Fruit fly (Drosophila melanogaster) whole organism, wandering third instar larva: ENCODE results near the gene Lsp1beta.

Experiments
- Abd-B ChIP-seq: fragments of >200 bp; optimal IDR thresholded peaks from 2 replicates; lab custom pipeline; 2017; ENCODE audit warnings: missing biosample characterization, missing genetic modification characterization
- CG32264 ChIP-seq: fragments of 200-800 bp; sonication (Bioruptor generic); optimal IDR thresholded peaks from 2 replicates; lab custom pipeline; 2016; ENCODE audit warnings: missing biosample characterization, missing genetic modification characterization
- CG9705 ChIP-seq: fragments of 200-800 bp; sonication (Bioruptor generic); optimal IDR thresholded peaks from 2 replicates; lab custom pipeline; 2018; ENCODE audit warnings: missing biosample characterization, mild to moderate bottlenecking, missing genetic modification characterization
- CrebA ChIP-seq: fragments of 200-800 bp; sonication (Bioruptor generic); optimal IDR thresholded peaks from 2 replicates; lab custom pipeline; 2016; ENCODE audit warnings: missing biosample characterization, mild to moderate bottlenecking, missing genetic modification characterization, borderline replicate concordance
- Dfd ChIP-seq: fragments of >200 bp; optimal IDR thresholded peaks from 2 replicates; lab custom pipeline; 2017; ENCODE audit warnings: missing biosample characterization, missing genetic modification characterization
- Dif ChIP-seq: fragments of 200-275, 200-300 bp; sonication (Bioruptor generic); optimal IDR thresholded peaks from 2 replicates; lab custom pipeline; 2018; ENCODE audit warnings: missing biosample characterization, missing genetic modification characterization; ENCODE audit not compliant: partially characterized antibody
- GATAd ChIP-seq: sonication (Bioruptor generic); optimal IDR thresholded peaks from 2 replicates; lab custom pipeline; 2016; ENCODE audit warnings: missing biosample characterization, missing genetic modification characterization
- HLH106 ChIP-seq: fragments of 200-800 bp; optimal IDR thresholded peaks from 3 replicates; lab custom pipeline; 2019; ENCODE audit warnings: missing biosample characterization, mild to moderate bottlenecking, missing genetic modification characterization, moderate library complexity
- Hnf4 ChIP-seq: fragments of 200-800 bp; sonication (Bioruptor generic); optimal IDR thresholded peaks from 2 replicates; lab custom pipeline; 2016; ENCODE audit warnings: missing biosample characterization, mild to moderate bottlenecking, missing genetic modification characterization
- Hr78 ChIP-seq: fragments of >200 bp; optimal IDR thresholded peaks from 2 replicates; lab custom pipeline; 2017; ENCODE audit warnings: missing biosample characterization, missing genetic modification characterization
- Hr83 ChIP-seq: fragments of 200-300 bp; sonication (Bioruptor generic); optimal IDR thresholded peaks from 2 replicates; lab custom pipeline; 2016; ENCODE audit warnings: missing biosample characterization, mild to moderate bottlenecking, missing genetic modification characterization, moderate library complexity; ENCODE audit not compliant: poor library complexity, severe bottlenecking
- Jra ChIP-seq: sonication (Bioruptor generic); optimal IDR thresholded peaks from 2 replicates; lab custom pipeline; 2016; ENCODE audit warnings: missing biosample characterization, missing genetic modification characterization
- Mio ChIP-seq: sonication (Bioruptor generic); optimal IDR thresholded peaks from 2 replicates; lab custom pipeline; 2016; ENCODE audit warnings: missing biosample characterization, missing genetic modification characterization
- Myc ChIP-seq: fragments of >200 bp; optimal IDR thresholded peaks from 2 replicates; lab custom pipeline; 2017
- N ChIP-seq: fragments of >200 bp; optimal IDR thresholded peaks from 2 replicates; lab custom pipeline; 2018; ENCODE audit warnings: missing biosample characterization, missing external identifiers, missing genetic modification characterization
- OdsH ChIP-seq: fragments of 200-800 bp; sonication (Bioruptor generic); optimal IDR thresholded peaks from 2 replicates; lab custom pipeline; 2016; ENCODE audit warnings: missing biosample characterization, mild to moderate bottlenecking, missing genetic modification characterization
- Rel ChIP-seq, 2 experiments: fragments of 200-800 bp; sonication (Bioruptor generic) in 1 of 2; optimal IDR thresholded peaks; 2 replicates in 1 of 2; 3 replicates in 1 of 2; lab custom pipeline; 2016 to 2019; ENCODE audit warnings: mild to moderate bottlenecking in 2 of 2, missing biosample characterization in 2 of 2, missing genetic modification characterization in 2 of 2, moderate library complexity in 1 of 2
- Sp1 ChIP-seq: fragments of 200-800 bp; sonication (Bioruptor generic); optimal IDR thresholded peaks from 3 replicates; lab custom pipeline; 2019; ENCODE audit warnings: missing biosample characterization, mild to moderate bottlenecking, missing genetic modification characterization, moderate library complexity
- Vsx2 ChIP-seq: fragments of 200-300, 225-300 bp; sonication (Bioruptor generic); optimal IDR thresholded peaks from 2 replicates; lab custom pipeline; 2018; ENCODE audit warnings: missing biosample characterization, missing genetic modification characterization; ENCODE audit not compliant: partially characterized antibody
- br ChIP-seq: fragments of 200-800 bp; sonication (Bioruptor generic); optimal IDR thresholded peaks from 2 replicates; lab custom pipeline; 2016; ENCODE audit warnings: missing biosample characterization, missing genetic modification characterization
- brk ChIP-seq: fragments of 200-800 bp; sonication (Bioruptor generic); optimal IDR thresholded peaks from 2 replicates; lab custom pipeline; 2016; ENCODE audit warnings: missing biosample characterization, mild to moderate bottlenecking, missing genetic modification characterization
- dl ChIP-seq, 2 experiments: fragments of 175-275, 200-275 bp in 1 of 2; fragments of 200-275 bp in 1 of 2; sonication (Bioruptor generic); optimal IDR thresholded peaks; lab custom pipeline; 2018; ENCODE audit warnings: mild to moderate bottlenecking in 2 of 2, missing biosample characterization in 2 of 2, missing genetic modification characterization in 2 of 2, moderate library complexity in 2 of 2; ENCODE audit not compliant: partially characterized antibody in 2 of 2, insufficient read depth in 1 of 2
- dmrt93B ChIP-seq: fragments of 200-800 bp; sonication (Bioruptor generic); optimal IDR thresholded peaks from 2 replicates; lab custom pipeline; 2018; ENCODE audit warnings: missing biosample characterization, mild to moderate bottlenecking, missing genetic modification characterization
- dsf ChIP-seq: sonication (Bioruptor generic); optimal IDR thresholded peaks from 2 replicates; lab custom pipeline; 2016; ENCODE audit warnings: missing biosample characterization, missing genetic modification characterization, borderline replicate concordance
- ey ChIP-seq: fragments of 200-800 bp; sonication (Bioruptor generic); optimal IDR thresholded peaks from 2 replicates; lab custom pipeline; 2016; ENCODE audit warnings: missing biosample characterization, missing genetic modification characterization
- foxo ChIP-seq, 2 experiments: fragments of 200-800 bp; sonication (Bioruptor generic); optimal IDR thresholded peaks; 2 replicates in 1 of 2; 3 replicates in 1 of 2; lab custom pipeline; 2016 to 2017; ENCODE audit warnings: missing biosample characterization in 2 of 2, missing genetic modification characterization in 2 of 2
- fru ChIP-seq: fragments of 200-800 bp; sonication (Bioruptor generic); optimal IDR thresholded peaks from 3 replicates; lab custom pipeline; 2016; ENCODE audit warnings: missing biosample characterization, mild to moderate bottlenecking, missing genetic modification characterization
- h ChIP-seq: fragments of 200-800 bp; sonication (Bioruptor generic); optimal IDR thresholded peaks from 3 replicates; lab custom pipeline; 2016; ENCODE audit warnings: missing biosample characterization, mild to moderate bottlenecking, missing genetic modification characterization
- jim ChIP-seq: fragments of 175-275, 200-325 bp; sonication (Bioruptor generic); optimal IDR thresholded peaks from 2 replicates; lab custom pipeline; 2016; ENCODE audit warnings: missing biosample characterization, mild to moderate bottlenecking, missing genetic modification characterization
- lola ChIP-seq: fragments of >200 bp; optimal IDR thresholded peaks from 2 replicates; lab custom pipeline; 2017; ENCODE audit warnings: missing biosample characterization, missing genetic modification characterization
- pan ChIP-seq: fragments of >200 bp; optimal IDR thresholded peaks from 2 replicates; lab custom pipeline; 2017
- psq ChIP-seq: fragments of 200-800 bp; sonication (Bioruptor generic); optimal IDR thresholded peaks from 3 replicates; lab custom pipeline; 2017; ENCODE audit warnings: missing biosample characterization, mild to moderate bottlenecking, missing genetic modification characterization, moderate library complexity
- rgr ChIP-seq: fragments of 200-800 bp; sonication (Bioruptor generic); optimal IDR thresholded peaks from 3 replicates; lab custom pipeline; 2016; ENCODE audit warnings: missing biosample characterization, mild to moderate bottlenecking, missing genetic modification characterization
- sage ChIP-seq: fragments of 200-800 bp; sonication (Bioruptor generic); optimal IDR thresholded peaks from 2 replicates; lab custom pipeline; 2016; ENCODE audit warnings: missing biosample characterization, mild to moderate bottlenecking, missing genetic modification characterization
- sv ChIP-seq: fragments of 200-800 bp; sonication (Bioruptor generic); optimal IDR thresholded peaks from 3 replicates; lab custom pipeline; 2016; ENCODE audit warnings: missing biosample characterization, missing genetic modification characterization
- tai ChIP-seq: sonication (Bioruptor generic); optimal IDR thresholded peaks from 2 replicates; lab custom pipeline; 2016; ENCODE audit warnings: missing biosample characterization, missing genetic modification characterization
- usp ChIP-seq: fragments of >200 bp; optimal IDR thresholded peaks from 2 replicates; lab custom pipeline; 2017; ENCODE audit warnings: missing biosample characterization, missing genetic modification characterization
- woc ChIP-seq: sonication (Bioruptor generic); optimal IDR thresholded peaks from 2 replicates; lab custom pipeline; 2016; ENCODE audit warnings: missing biosample characterization, mild to moderate bottlenecking, missing genetic modification characterization

Gene Lsp1beta

dm6 chr2L:866950-867744 lies 31.2 kb upstream of the Lsp1beta start:
- no peak for TF ChIP-seq N (GFP tag; lab: Kevin White, UChicago)
- TF ChIP-seq ey (GFP tag; lab: Kevin White, UChicago): peak; percentile 98
- peak; percentile 95 for TF ChIP-seq tai (GFP tag; lab: Kevin White, UChicago)
- peak; percentile 94 for TF ChIP-seq woc
- TF ChIP-seq dmrt93B (GFP tag; lab: Kevin White, UChicago): peak; percentile 92
- TF ChIP-seq Hr78 (GFP tag; lab: Kevin White, UChicago): no peak
- TF ChIP-seq Vsx2: no peak
- no peak for TF ChIP-seq usp (GFP tag; lab: Kevin White, UChicago)
- TF ChIP-seq Myc (lab: Kevin White, UChicago): no peak
- peak; percentile 86 for TF ChIP-seq GATAd (GFP tag; lab: Kevin White, UChicago)
- TF ChIP-seq psq (GFP tag; lab: Kevin White, UChicago): peak; percentile 91
- TF ChIP-seq dsf (GFP tag; lab: Kevin White, UChicago): peak; percentile 75
- peak; percentile 97 for TF ChIP-seq rgr (GFP tag; lab: Kevin White, UChicago)
- TF ChIP-seq sage: peak; percentile 97
- TF ChIP-seq Abd-B (GFP tag; lab: Kevin White, UChicago): no peak
- peak; percentile 43 for TF ChIP-seq Dfd
- TF ChIP-seq pan (lab: Kevin White, UChicago): no peak
- peak; percentile 83 to 97 for TF ChIP-seq foxo (GFP tag; optimal IDR thresholded peaks at IDR 0.05; lab: Kevin White, UChicago)
- peak; percentile 46 for TF ChIP-seq Rel (GFP tag; optimal IDR thresholded peaks at IDR 0.05; lab: Kevin White, UChicago)
- peak; percentile 82 for TF ChIP-seq Rel (tag; optimal IDR thresholded peaks at IDR 0.05; lab: Kevin White, UChicago)
- TF ChIP-seq Mio (GFP tag; lab: Kevin White, UChicago): peak; percentile 74
- peak; percentile 75 for TF ChIP-seq CrebA (GFP tag; lab: Kevin White, UChicago)
- peak; percentile 95 for TF ChIP-seq Sp1 (GFP tag; lab: Kevin White, UChicago)
- no peak for TF ChIP-seq Dif (GFP tag; lab: Kevin White, UChicago)
- TF ChIP-seq Hr83 (GFP tag; lab: Kevin White, UChicago): peak; percentile 75
- TF ChIP-seq Jra (GFP tag; lab: Kevin White, UChicago): peak; percentile 88
- peak; percentile 96 for TF ChIP-seq OdsH (GFP tag; lab: Kevin White, UChicago)
- peak; percentile 97 for TF ChIP-seq Hnf4
- peak; percentile 97 for TF ChIP-seq br (GFP tag; lab: Kevin White, UChicago)
- peak; percentile 95 for TF ChIP-seq CG32264
- TF ChIP-seq dl (GFP tag; optimal IDR thresholded peaks at IDR 0.05; lab: Kevin White, UChicago; ENCODE audit: insufficient read depth in 1 of 2, partially characterized antibody in 2 of 2): no peak
- TF ChIP-seq CG9705 (GFP tag; lab: Kevin White, UChicago): peak; percentile 95
- peak; percentile 62 for TF ChIP-seq jim (GFP tag; lab: Kevin White, UChicago)
- peak; percentile 97 for TF ChIP-seq HLH106 (tag; lab: Kevin White, UChicago)
- TF ChIP-seq sv: peak; percentile 92
- peak; percentile 99 for TF ChIP-seq fru (GFP tag; lab: Kevin White, UChicago)
- TF ChIP-seq h (GFP tag; lab: Kevin White, UChicago): peak; percentile 98
- no peak for TF ChIP-seq lola (GFP tag; lab: Kevin White, UChicago)
- TF ChIP-seq brk (GFP tag; lab: Kevin White, UChicago): peak; percentile 92

DNA sequence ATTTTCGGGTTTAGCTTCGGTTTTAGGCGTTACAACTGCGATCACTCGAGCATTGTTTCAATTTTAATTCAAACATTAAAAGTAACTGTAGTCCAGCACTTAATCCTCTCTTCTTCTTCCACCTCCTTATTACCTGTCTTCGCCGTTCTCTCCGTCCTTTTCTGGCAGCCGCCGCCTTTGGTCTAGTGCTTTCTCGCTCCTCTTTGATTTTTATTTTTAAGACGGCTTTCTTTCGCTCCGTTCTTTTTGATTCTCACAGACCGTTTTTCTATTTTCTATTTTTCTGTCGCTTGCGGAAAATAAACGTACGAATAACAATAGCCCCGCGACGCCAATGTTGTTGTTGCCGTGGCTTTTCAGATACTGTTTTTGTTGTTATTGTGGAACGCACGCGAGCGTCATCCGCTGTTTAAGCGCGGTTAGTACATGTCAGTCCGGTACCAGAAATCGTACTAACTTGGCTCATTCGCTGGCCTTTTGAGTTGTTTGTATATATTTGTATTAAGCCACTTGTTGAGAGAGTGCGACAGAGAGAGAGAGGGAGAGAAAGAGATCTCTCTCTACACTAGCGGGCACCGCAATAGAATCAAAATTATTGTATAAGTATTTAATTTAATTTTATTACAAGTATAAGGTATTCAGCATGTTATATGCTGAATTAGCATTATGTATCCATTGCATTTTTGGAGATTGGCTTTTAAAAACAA lies 30.2 kb upstream of the Lsp1beta start, which contains the start of gene aru:
TSS of gene aru (minus strand) at position 456 of the 707 bp plus-strand sequence.
- no peak for TF ChIP-seq OdsH (GFP tag; lab: Kevin White, UChicago)
- peak; percentile 82 for TF ChIP-seq Dif (GFP tag; lab: Kevin White, UChicago)
- no peak for TF ChIP-seq CrebA (GFP tag; lab: Kevin White, UChicago)
- TF ChIP-seq Dfd: no peak
- TF ChIP-seq woc: peak; percentile 36
- TF ChIP-seq brk (GFP tag; lab: Kevin White, UChicago): peak; percentile 37
- TF ChIP-seq CG32264: no peak
- no peak for TF ChIP-seq dsf (GFP tag; lab: Kevin White, UChicago)
- TF ChIP-seq foxo (GFP tag; optimal IDR thresholded peaks at IDR 0.05; lab: Kevin White, UChicago): no peak
- TF ChIP-seq br (GFP tag; lab: Kevin White, UChicago): no peak
- no peak for TF ChIP-seq ey (GFP tag; lab: Kevin White, UChicago)
- TF ChIP-seq pan (lab: Kevin White, UChicago): no peak
- no peak for TF ChIP-seq lola (GFP tag; lab: Kevin White, UChicago)
- peak; percentile 38 for TF ChIP-seq psq (GFP tag; lab: Kevin White, UChicago)
- TF ChIP-seq dl (GFP tag; optimal IDR thresholded peaks at IDR 0.05; lab: Kevin White, UChicago; ENCODE audit: insufficient read depth in 1 of 2, partially characterized antibody in 2 of 2): peak in 1 of 2 experiments; percentile 56
- TF ChIP-seq h (GFP tag; lab: Kevin White, UChicago): peak; percentile 48
- no peak for TF ChIP-seq Myc (lab: Kevin White, UChicago)
- TF ChIP-seq N (GFP tag; lab: Kevin White, UChicago): no peak
- TF ChIP-seq CG9705 (GFP tag; lab: Kevin White, UChicago): no peak
- TF ChIP-seq tai (GFP tag; lab: Kevin White, UChicago): no peak
- peak; percentile 2 for TF ChIP-seq rgr (GFP tag; lab: Kevin White, UChicago)
- TF ChIP-seq sage: peak; percentile 21
- peak; percentile 19 for TF ChIP-seq Hr83 (GFP tag; lab: Kevin White, UChicago)
- TF ChIP-seq GATAd (GFP tag; lab: Kevin White, UChicago): no peak
- TF ChIP-seq fru (GFP tag; lab: Kevin White, UChicago): peak; percentile 68
- no peak for TF ChIP-seq dmrt93B (GFP tag; lab: Kevin White, UChicago)
- TF ChIP-seq Jra (GFP tag; lab: Kevin White, UChicago): no peak
- TF ChIP-seq Sp1 (GFP tag; lab: Kevin White, UChicago): peak; percentile 30
- peak; percentile 43 for TF ChIP-seq Hnf4
- no peak for TF ChIP-seq Vsx2
- TF ChIP-seq Mio (GFP tag; lab: Kevin White, UChicago): no peak
- TF ChIP-seq HLH106 (tag; lab: Kevin White, UChicago): peak; percentile 43
- no peak for TF ChIP-seq sv
- no peak for TF ChIP-seq Abd-B (GFP tag; lab: Kevin White, UChicago)
- TF ChIP-seq jim (GFP tag; lab: Kevin White, UChicago): no peak
